Fruit fly (Drosophila melanogaster) whole organism, embryonic: ENCODE measurements around the gene Trs20.

ENCODE experiments used
- Atf6 ChIP-seq: fragments of 200-800 bp; sonication (Bioruptor generic); IDR thresholded peaks from 2 replicates; pipeline ENCODE4 v1.3.6; 2022; ENCODE audit warnings: missing biosample characterization, missing genetic modification characterization
- BtbVII ChIP-seq: fragments of 200-800 bp; sonication (Bioruptor generic); optimal IDR thresholded peaks from 3 replicates; lab custom pipeline; 2017; ENCODE audit warnings: missing biosample characterization, mild to moderate bottlenecking, missing genetic modification characterization
- CG10147 ChIP-seq: fragments of 200-800 bp; sonication (Bioruptor generic); optimal IDR thresholded peaks from 2 replicates; lab custom pipeline; 2019; ENCODE audit warnings: missing biosample characterization, mild to moderate bottlenecking, missing genetic modification characterization, moderate library complexity
- CG10321 ChIP-seq: fragments of 200-800 bp; sonication (Bioruptor generic); IDR thresholded peaks from 2 replicates; pipeline ENCODE4 v1.3.6; 2022; ENCODE audit warnings: missing biosample characterization, missing genetic modification characterization
- CG10431 ChIP-seq: fragments of 200-800 bp; sonication (Bioruptor generic); optimal IDR thresholded peaks from 3 replicates; lab custom pipeline; 2018; ENCODE audit warnings: missing biosample characterization, mild to moderate bottlenecking, missing genetic modification characterization
- CG12071 ChIP-seq: fragments of 200-800 bp; sonication (Bioruptor generic); optimal IDR thresholded peaks from 3 replicates; lab custom pipeline; 2018; ENCODE audit warnings: missing biosample characterization, mild to moderate bottlenecking, missing genetic modification characterization
- CG13123 ChIP-seq: fragments of 200-800 bp; sonication (Bioruptor generic); optimal IDR thresholded peaks from 2 replicates; lab custom pipeline; 2016; ENCODE audit warnings: missing biosample characterization, missing genetic modification characterization
- CG14050 ChIP-seq: fragments of 200-800 bp; sonication (Bioruptor generic); IDR thresholded peaks from 3 replicates; pipeline ENCODE4 v1.3.6; 2022; ENCODE audit warnings: missing biosample characterization, missing genetic modification characterization
- CG15479 ChIP-seq: fragments of 200-800 bp; sonication (Bioruptor generic); optimal IDR thresholded peaks from 3 replicates; lab custom pipeline; 2019; ENCODE audit warnings: missing biosample characterization, mild to moderate bottlenecking, missing genetic modification characterization, moderate library complexity
- CG2129 ChIP-seq: fragments of 200-800 bp; sonication (Bioruptor generic); IDR thresholded peaks from 2 replicates; pipeline ENCODE4 v1.3.6; 2022; ENCODE audit warnings: missing biosample characterization, missing genetic modification characterization; ENCODE audit not compliant: partially characterized antibody
- CG34224 ChIP-seq: fragments of 200-800 bp; sonication (Bioruptor generic); IDR thresholded peaks from 3 replicates; pipeline ENCODE4 v1.3.6; 2022; ENCODE audit warnings: missing biosample characterization, missing genetic modification characterization; ENCODE audit not compliant: partially characterized antibody
- CG9876 ChIP-seq: fragments of 200-800 bp; sonication (Bioruptor generic); optimal IDR thresholded peaks from 2 replicates; lab custom pipeline; 2016; ENCODE audit warnings: missing biosample characterization, missing genetic modification characterization
- Chrac-16 ChIP-seq: fragments of 200-800 bp; sonication (Bioruptor generic); optimal IDR thresholded peaks from 3 replicates; lab custom pipeline; 2016; ENCODE audit warnings: missing biosample characterization, missing genetic modification characterization
- Hmx ChIP-seq: fragments of 200-800 bp; sonication (Bioruptor generic); optimal IDR thresholded peaks from 2 replicates; lab custom pipeline; 2016; ENCODE audit warnings: missing biosample characterization, missing genetic modification characterization
- Med ChIP-seq: fragments of 200-800 bp; sonication (Bioruptor generic); peaks from one replicate; lab custom pipeline; 2016; ENCODE audit warnings: missing biosample characterization, missing genetic modification characterization, mild to moderate bottlenecking, inconsistent platforms, moderate library complexity
- Neu2 ChIP-seq: fragments of 200-800 bp; sonication (Bioruptor generic); optimal IDR thresholded peaks from 3 replicates; lab custom pipeline; 2016; ENCODE audit warnings: missing biosample characterization, missing genetic modification characterization, borderline replicate concordance
- Nf-YC ChIP-seq: fragments of 200-800 bp; optimal IDR thresholded peaks from 3 replicates; lab custom pipeline; 2019; ENCODE audit warnings: missing biosample characterization, mild to moderate bottlenecking, missing genetic modification characterization, moderate library complexity
- PHDP ChIP-seq: fragments of 200-800 bp; sonication (Bioruptor generic); optimal IDR thresholded peaks from 3 replicates; lab custom pipeline; 2018; ENCODE audit warnings: missing biosample characterization, mild to moderate bottlenecking, missing genetic modification characterization, moderate library complexity
- Poxn ChIP-seq: fragments of 200-800 bp; sonication (Bioruptor generic); IDR thresholded peaks from 2 replicates; pipeline ENCODE4 v1.3.6; 2022; ENCODE audit warnings: missing biosample characterization, missing genetic modification characterization
- Trl ChIP-seq, 3 experiments: fragments of >200 bp in 2 of 3; fragments of 200-800 bp in 1 of 3; sonication (Bioruptor generic) in 1 of 3; optimal IDR thresholded peaks; 2 replicates in 1 of 3; 3 replicates in 2 of 3; lab custom pipeline; 2016 to 2017; ENCODE audit warnings: missing biosample characterization in 1 of 3, missing genetic modification characterization in 1 of 3
- Vsx1 ChIP-seq: fragments of 200-800 bp; sonication (Bioruptor generic); optimal IDR thresholded peaks from 2 replicates; lab custom pipeline; 2017; ENCODE audit warnings: missing biosample characterization, mild to moderate bottlenecking, missing genetic modification characterization, missing genetic modification reagents
- YL-1 ChIP-seq: fragments of 200-800 bp; sonication (Bioruptor generic); optimal IDR thresholded peaks from 3 replicates; lab custom pipeline; 2017; ENCODE audit warnings: missing biosample characterization, mild to moderate bottlenecking, missing genetic modification characterization
- ash1 ChIP-seq: fragments of 200-800 bp; sonication (Bioruptor generic); optimal IDR thresholded peaks from 2 replicates; lab custom pipeline; 2018; ENCODE audit warnings: missing biosample characterization, mild to moderate bottlenecking, missing genetic modification characterization
- cato ChIP-seq: fragments of 200-800 bp; sonication (Bioruptor generic); optimal IDR thresholded peaks from 2 replicates; lab custom pipeline; 2016; ENCODE audit warnings: missing biosample characterization, missing genetic modification characterization, borderline replicate concordance
- dysf ChIP-seq: fragments of 200-800 bp; sonication (Bioruptor generic); IDR thresholded peaks from 3 replicates; pipeline ENCODE4 v1.3.6; 2022; ENCODE audit warnings: missing biosample characterization, missing genetic modification characterization
- exex ChIP-seq: fragments of 200-800 bp; sonication (Bioruptor generic); optimal IDR thresholded peaks from 4 replicates; lab custom pipeline; 2018; ENCODE audit warnings: missing biosample characterization, mild to moderate bottlenecking, missing genetic modification characterization, moderate library complexity
- fd64A ChIP-seq: fragments of 200-800 bp; sonication (Bioruptor generic); optimal IDR thresholded peaks from 3 replicates; lab custom pipeline; 2018; ENCODE audit warnings: missing biosample characterization, mild to moderate bottlenecking, missing genetic modification characterization
- ftz-f1 ChIP-seq: fragments of 200-800 bp; sonication (Bioruptor generic); optimal IDR thresholded peaks from 2 replicates; lab custom pipeline; 2016; ENCODE audit warnings: missing biosample characterization, missing genetic modification characterization
- fu2 ChIP-seq: fragments of 200-800 bp; sonication (Bioruptor generic); optimal IDR thresholded peaks from 2 replicates; lab custom pipeline; 2016; ENCODE audit warnings: missing biosample characterization, missing genetic modification characterization
- gcm2 ChIP-seq: fragments of 200-800 bp; sonication (Bioruptor generic); optimal IDR thresholded peaks from 2 replicates; lab custom pipeline; 2016; ENCODE audit warnings: missing biosample characterization, missing genetic modification characterization
- insv ChIP-seq, 2 experiments: fragments of 200-800 bp; sonication (Bioruptor generic); optimal IDR thresholded peaks; 3 replicates each; lab custom pipeline; 2016 to 2018; ENCODE audit warnings: missing biosample characterization in 2 of 2, missing genetic modification characterization in 2 of 2
- jumu ChIP-seq: fragments of 200-800 bp; sonication (Bioruptor generic); optimal IDR thresholded peaks from 3 replicates; lab custom pipeline; 2016; ENCODE audit warnings: missing biosample characterization, missing genetic modification characterization
- luna ChIP-seq: fragments of 200-800 bp; sonication (Bioruptor generic); optimal IDR thresholded peaks from 2 replicates; lab custom pipeline; 2016; ENCODE audit warnings: missing biosample characterization, missing genetic modification characterization
- nerfin-1 ChIP-seq: fragments of 200-800 bp; sonication (Bioruptor generic); optimal IDR thresholded peaks from 3 replicates; lab custom pipeline; 2019; ENCODE audit warnings: missing biosample characterization, mild to moderate bottlenecking, missing genetic modification characterization, moderate library complexity
- otp ChIP-seq: fragments of 200-800 bp; sonication (Bioruptor generic); IDR thresholded peaks from 3 replicates; pipeline ENCODE4, ENCODE4 v1.3.6; 2022; ENCODE audit warnings: missing biosample characterization, missing genetic modification characterization
- repo ChIP-seq: fragments of 200-800 bp; sonication (Bioruptor generic); optimal IDR thresholded peaks from 2 replicates; lab custom pipeline; 2016; ENCODE audit warnings: missing biosample characterization, missing genetic modification characterization
- sens ChIP-seq: fragments of 200-800 bp; sonication (Bioruptor generic); peaks from one replicate; lab custom pipeline; 2016; ENCODE audit warnings: missing biosample characterization, missing genetic modification characterization
- sqz ChIP-seq: fragments of 200-800 bp; sonication (Bioruptor generic); optimal IDR thresholded peaks from 3 replicates; lab custom pipeline; 2018; ENCODE audit warnings: missing biosample characterization, mild to moderate bottlenecking, missing genetic modification characterization
- sug ChIP-seq: fragments of 200-800 bp; optimal IDR thresholded peaks from 2 replicates; lab custom pipeline; 2019; ENCODE audit warnings: missing biosample characterization, mild to moderate bottlenecking, missing genetic modification characterization, moderate library complexity
- tin ChIP-seq: fragments of 200-800 bp; sonication (Bioruptor generic); optimal IDR thresholded peaks from 3 replicates; lab custom pipeline; 2016; ENCODE audit warnings: missing biosample characterization, missing genetic modification characterization
- trem ChIP-seq: fragments of 200-800 bp; optimal IDR thresholded peaks from 3 replicates; lab custom pipeline; 2019; ENCODE audit warnings: missing biosample characterization, mild to moderate bottlenecking, missing genetic modification characterization, moderate library complexity
- wdn ChIP-seq: fragments of 200-800 bp; sonication (Bioruptor generic); IDR thresholded peaks from 2 replicates; pipeline ENCODE4 v1.3.6; 2022; ENCODE audit warnings: missing biosample characterization, missing genetic modification characterization
- z ChIP-seq: fragments of 200-800 bp; sonication (Bioruptor generic); IDR thresholded peaks from 3 replicates; pipeline ENCODE4 v1.3.6; 2022; ENCODE audit warnings: missing biosample characterization, missing genetic modification characterization
- zen2 ChIP-seq: fragments of 200-800 bp; sonication (Bioruptor generic); IDR thresholded peaks from 3 replicates; pipeline ENCODE4 v1.3.6; 2022; ENCODE audit warnings: missing biosample characterization, missing genetic modification characterization; ENCODE audit not compliant: partially characterized antibody
- zfh1 ChIP-seq: fragments of 200-800 bp; sonication (Bioruptor generic); IDR thresholded peaks from 3 replicates; pipeline ENCODE4 v1.3.6; 2022; ENCODE audit warnings: missing biosample characterization, missing genetic modification characterization

The Trs20 gene

DNA sequence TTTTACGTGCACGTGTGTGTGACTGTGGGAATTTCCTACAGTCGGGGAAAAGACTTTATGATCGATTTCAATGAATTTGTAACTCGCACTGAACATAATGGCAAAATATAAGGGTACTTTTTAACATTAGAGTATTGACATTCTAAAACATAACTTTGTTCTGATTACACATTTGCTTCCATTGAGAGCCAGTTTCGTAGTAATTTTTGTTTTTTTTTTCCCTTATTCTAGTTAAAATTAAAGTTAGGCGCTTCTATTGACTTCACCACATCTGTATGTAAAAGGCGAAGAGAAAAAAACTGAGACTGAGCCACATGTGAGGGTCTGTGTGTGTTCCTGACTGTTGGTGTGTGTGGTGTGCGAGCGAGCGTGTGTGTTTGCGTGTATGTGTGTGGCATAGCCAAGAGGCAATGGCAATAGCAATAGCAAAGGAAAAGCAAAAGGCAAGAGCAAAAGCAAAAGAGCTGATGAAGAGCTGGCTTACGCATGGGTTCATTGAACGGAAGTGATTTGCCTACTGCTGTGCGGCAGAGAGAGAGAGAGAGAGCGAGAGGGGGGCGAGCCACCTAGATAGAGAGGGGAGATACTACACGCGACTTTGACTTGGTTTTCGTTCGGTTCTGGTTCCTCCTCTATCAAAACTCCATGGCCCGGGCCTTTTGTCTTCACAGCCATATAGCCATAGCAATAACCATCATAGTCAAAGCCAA lies 30.6 kb upstream of the Trs20 start (continued):
- TF ChIP-seq cato (GFP tag; lab: Kevin White, UChicago) (peak; percentile 38), CG15479 (GFP tag; lab: Kevin White, UChicago) (no peak), nerfin-1 (tag; lab: Kevin White, UChicago) (peak; percentile 56), fu2 (GFP tag; lab: Kevin White, UChicago) (peak; percentile 84), wdn (GFP tag; lab: Robert Waterston, UW) (no peak), CG13123 (no peak), CG12071 (GFP tag; lab: Kevin White, UChicago) (peak; percentile 44), repo (GFP tag; lab: Kevin White, UChicago) (no peak), Atf6 (GFP tag; lab: Robert Waterston, UW) (peak; percentile 72), YL-1 (GFP tag; lab: Kevin White, UChicago) (no peak), fd64A (GFP tag; lab: Kevin White, UChicago) (no peak), Nf-YC (tag; lab: Kevin White, UChicago) (peak; percentile 55), Chrac-16 (peak; percentile 62), trem (tag; lab: Kevin White, UChicago) (peak; percentile 19), BtbVII (GFP tag; lab: Kevin White, UChicago) (peak; percentile 80), tin (GFP tag; lab: Kevin White, UChicago) (peak; percentile 68), CG9876 (GFP tag; lab: Kevin White, UChicago) (no peak), Trl (optimal IDR thresholded peaks at IDR 0.05; lab: Kevin White, UChicago) (peak; percentile 57 to 87), Trl (GFP tag; optimal IDR thresholded peaks at IDR 0.05; lab: Kevin White, UChicago) (peak; percentile 37), Hmx (GFP tag; lab: Kevin White, UChicago) (peak; percentile 8), z (GFP tag; lab: Robert Waterston, UW) (no peak), Neu2 (GFP tag; lab: Kevin White, UChicago) (no peak), CG10147 (GFP tag; lab: Kevin White, UChicago) (peak; percentile 79), otp (GFP tag; lab: Robert Waterston, UW) (no peak), sqz (GFP tag; lab: Kevin White, UChicago) (peak; percentile 89), ash1 (GFP tag; lab: Kevin White, UChicago) (no peak), luna (GFP tag; lab: Kevin White, UChicago) (no peak), gcm2 (GFP tag; lab: Kevin White, UChicago) (no peak)

- TF ChIP-seq CG2129 (GFP tag; lab: Robert Waterston, UW) (no peak), sug (tag; lab: Kevin White, UChicago) (peak; percentile 31), ftz-f1 (GFP tag; lab: Kevin White, UChicago) (peak; percentile 45), CG34224 (GFP tag; lab: Robert Waterston, UW) (no peak), YL-1 (GFP tag; lab: Kevin White, UChicago) (no peak), CG14050 (no peak), CG10321 (0 out of 2 replicates have a peak, but pooled peaks have one; percentile 9), Med (GFP tag; lab: Kevin White, UChicago) (peak; percentile 21), dysf (no peak), jumu (GFP tag; lab: Kevin White, UChicago) (no peak), CG10431 (GFP tag; lab: Kevin White, UChicago) (peak; percentile 26), insv (GFP tag; optimal IDR thresholded peaks at IDR 0.05; lab: Kevin White, UChicago) (no peak), Vsx1 (GFP tag; lab: Kevin White, UChicago) (no peak), Poxn (GFP tag; lab: Robert Waterston, UW) (no peak), zfh1 (GFP tag; lab: Robert Waterston, UW) (no peak), PHDP (no peak), zen2 (GFP tag; lab: Robert Waterston, UW) (0 out of 3 replicates have a peak, but pooled peaks have one; percentile 7), exex (tag; lab: Kevin White, UChicago) (peak; percentile 73), sens (peak; percentile 12)
These were observed 29.7 kb upstream of the Trs20 start for dm6 chr3L:16161131-16161530.
